Fruit fly (Drosophila melanogaster) whole organism, embryonic: ENCODE measurements around the gene CG10638.

ENCODE experiments used
- B-H2 ChIP-seq: fragments of 200-800 bp; sonication (Bioruptor generic); optimal IDR thresholded peaks from 2 replicates; lab custom pipeline; 2018; ENCODE audit warnings: missing biosample characterization, mild to moderate bottlenecking, missing genetic modification characterization
- BEAF-32 ChIP-seq: fragments of 200-800 bp; sonication (Bioruptor generic); optimal IDR thresholded peaks from 3 replicates; lab custom pipeline; 2017; ENCODE audit warnings: missing biosample characterization, missing genetic modification characterization, mild to moderate bottlenecking, moderate library complexity, missing genetic modification reagents
- CG10267 ChIP-seq: fragments of 200-800 bp; sonication (Bioruptor generic); optimal IDR thresholded peaks from 2 replicates; lab custom pipeline; 2018; ENCODE audit warnings: missing biosample characterization, mild to moderate bottlenecking, missing genetic modification characterization, moderate library complexity
- CG10366 ChIP-seq: fragments of 200-800 bp; sonication (Bioruptor generic); IDR thresholded peaks from 2 replicates; pipeline ENCODE4 v1.3.6; 2022; ENCODE audit warnings: missing biosample characterization, missing genetic modification characterization
- CG11723 ChIP-seq: fragments of 200-800 bp; sonication (Bioruptor generic); optimal IDR thresholded peaks from 2 replicates; lab custom pipeline; 2017; ENCODE audit warnings: missing biosample characterization, mild to moderate bottlenecking, missing genetic modification characterization
- CG13123 ChIP-seq: fragments of 200-800 bp; sonication (Bioruptor generic); optimal IDR thresholded peaks from 2 replicates; lab custom pipeline; 2016; ENCODE audit warnings: missing biosample characterization, missing genetic modification characterization
- CG13296 ChIP-seq: fragments of 200-800 bp; sonication (Bioruptor generic); optimal IDR thresholded peaks from 3 replicates; lab custom pipeline; 2018; ENCODE audit warnings: missing biosample characterization, mild to moderate bottlenecking, missing genetic modification characterization
- CG14965 ChIP-seq: fragments of 200-800 bp; sonication (Bioruptor generic); optimal IDR thresholded peaks from 2 replicates; lab custom pipeline; 2016; ENCODE audit warnings: missing biosample characterization, missing genetic modification characterization, borderline replicate concordance
- CG15011 ChIP-seq: fragments of 200-800 bp; sonication (Bioruptor generic); optimal IDR thresholded peaks from 3 replicates; lab custom pipeline; 2018; ENCODE audit warnings: missing biosample characterization, mild to moderate bottlenecking, missing genetic modification characterization
- CG18476 ChIP-seq: fragments of 200-800 bp; sonication (Bioruptor generic); optimal IDR thresholded peaks from 2 replicates; lab custom pipeline; 2016; ENCODE audit warnings: missing biosample characterization, mild to moderate bottlenecking, missing genetic modification characterization
- CG32772 ChIP-seq: fragments of 200-800 bp; sonication (Bioruptor generic); IDR thresholded peaks from 2 replicates; pipeline ENCODE4 v1.3.6; 2022; ENCODE audit warnings: missing biosample characterization, missing genetic modification characterization
- CG34224 ChIP-seq: fragments of 200-800 bp; sonication (Bioruptor generic); IDR thresholded peaks from 3 replicates; pipeline ENCODE4 v1.3.6; 2022; ENCODE audit warnings: missing biosample characterization, missing genetic modification characterization; ENCODE audit not compliant: partially characterized antibody
- CG3838 ChIP-seq: fragments of 200-800 bp; sonication (Bioruptor generic); optimal IDR thresholded peaks from 3 replicates; lab custom pipeline; 2016; ENCODE audit warnings: missing biosample characterization, missing genetic modification characterization
- CG4424 ChIP-seq: fragments of 200-800 bp; sonication (Bioruptor generic); optimal IDR thresholded peaks from 3 replicates; lab custom pipeline; 2016; ENCODE audit warnings: missing biosample characterization, missing genetic modification characterization
- CG7745 ChIP-seq: fragments of 200-800 bp; sonication (Bioruptor generic); optimal IDR thresholded peaks from 2 replicates; lab custom pipeline; 2018; ENCODE audit warnings: missing biosample characterization, mild to moderate bottlenecking, missing genetic modification characterization, moderate library complexity
- CG8281 ChIP-seq: fragments of 200-800 bp; sonication (Bioruptor generic); optimal IDR thresholded peaks from 2 replicates; lab custom pipeline; 2018; ENCODE audit warnings: missing biosample characterization, mild to moderate bottlenecking, missing genetic modification characterization, moderate library complexity
- CkIIα-i1 ChIP-seq: fragments of 200-800 bp; sonication (Bioruptor generic); IDR thresholded peaks from 2 replicates; pipeline ENCODE4 v1.3.6; 2022; ENCODE audit warnings: missing biosample characterization, missing genetic modification characterization
- D19A ChIP-seq: fragments of 200-800 bp; optimal IDR thresholded peaks from 3 replicates; lab custom pipeline; 2019; ENCODE audit warnings: missing biosample characterization, mild to moderate bottlenecking, missing genetic modification characterization, moderate library complexity
- D19B ChIP-seq: fragments of 200-800 bp; sonication (Bioruptor generic); optimal IDR thresholded peaks from 2 replicates; lab custom pipeline; 2017; ENCODE audit warnings: missing biosample characterization, mild to moderate bottlenecking, missing genetic modification characterization
- Deaf1 ChIP-seq: fragments of 200-800 bp; optimal IDR thresholded peaks from 3 replicates; lab custom pipeline; 2019; ENCODE audit warnings: missing biosample characterization, mild to moderate bottlenecking, missing genetic modification characterization, moderate library complexity
- Dfd ChIP-seq, 2 experiments: fragments of >200 bp; optimal IDR thresholded peaks; 2 replicates each; lab custom pipeline; 2017; ENCODE audit warnings: missing biosample characterization in 2 of 2, missing genetic modification characterization in 2 of 2
- Dll ChIP-seq: fragments of 200-800 bp; sonication (Bioruptor generic); IDR thresholded peaks from 4 replicates; pipeline ENCODE4 v1.3.6; 2022; ENCODE audit warnings: missing biosample characterization, missing genetic modification characterization; ENCODE audit not compliant: partially characterized antibody
- Drgx ChIP-seq: fragments of 200-800 bp; sonication (Bioruptor generic); IDR thresholded peaks from 2 replicates; pipeline ENCODE4 v1.3.6; 2022; ENCODE audit warnings: missing biosample characterization, missing genetic modification characterization
- E2f1 ChIP-seq: fragments of 200-800 bp; sonication (Bioruptor generic); IDR thresholded peaks from 2 replicates; pipeline ENCODE4 v1.3.6; 2022; ENCODE audit warnings: missing biosample characterization, missing genetic modification characterization
- Fer2 ChIP-seq: fragments of 200-800 bp; sonication (Bioruptor generic); optimal IDR thresholded peaks from 2 replicates; lab custom pipeline; 2018; ENCODE audit warnings: missing biosample characterization, mild to moderate bottlenecking, missing genetic modification characterization, moderate library complexity
- Hand ChIP-seq: fragments of 200-800 bp; sonication (Bioruptor generic); optimal IDR thresholded peaks from 2 replicates; lab custom pipeline; 2017; ENCODE audit warnings: mild to moderate bottlenecking, missing biosample characterization, missing genetic modification reagents, missing genetic modification characterization
- HmgZ ChIP-seq: fragments of 200-800 bp; sonication (Bioruptor generic); optimal IDR thresholded peaks from 2 replicates; lab custom pipeline; 2018; ENCODE audit warnings: missing biosample characterization, mild to moderate bottlenecking, missing genetic modification characterization
- PHDP ChIP-seq: fragments of 200-800 bp; sonication (Bioruptor generic); optimal IDR thresholded peaks from 3 replicates; lab custom pipeline; 2018; ENCODE audit warnings: missing biosample characterization, mild to moderate bottlenecking, missing genetic modification characterization, moderate library complexity
- TFAM ChIP-seq: fragments of 200-800 bp; sonication (Bioruptor generic); optimal IDR thresholded peaks from 2 replicates; lab custom pipeline; 2017; ENCODE audit warnings: missing biosample characterization, missing genetic modification characterization, inconsistent platforms
- Taf1 ChIP-seq: fragments of 200-800 bp; sonication (Bioruptor generic); IDR thresholded peaks from 2 replicates; pipeline ENCODE4 v1.3.6; 2022; ENCODE audit warnings: missing biosample characterization, missing genetic modification characterization
- Trl ChIP-seq, 3 experiments: fragments of >200 bp in 2 of 3; fragments of 200-800 bp in 1 of 3; sonication (Bioruptor generic) in 1 of 3; optimal IDR thresholded peaks; 2 replicates in 1 of 3; 3 replicates in 2 of 3; lab custom pipeline; 2016 to 2017; ENCODE audit warnings: missing biosample characterization in 1 of 3, missing genetic modification characterization in 1 of 3
- ase ChIP-seq: fragments of 200-800 bp; sonication (Bioruptor generic); IDR thresholded peaks from 3 replicates; pipeline ENCODE4 v1.3.6; 2022; ENCODE audit warnings: missing biosample characterization, missing genetic modification characterization
- btn ChIP-seq: fragments of 200-800 bp; sonication (Bioruptor generic); optimal IDR thresholded peaks from 2 replicates; lab custom pipeline; 2016; ENCODE audit warnings: missing biosample characterization, missing genetic modification characterization
- crol ChIP-seq: fragments of 200-800 bp; sonication (Bioruptor generic); IDR thresholded peaks from 2 replicates; pipeline ENCODE4 v1.3.6; 2022; ENCODE audit warnings: missing biosample characterization, missing genetic modification characterization
- gcm2 ChIP-seq: fragments of 200-800 bp; sonication (Bioruptor generic); optimal IDR thresholded peaks from 2 replicates; lab custom pipeline; 2016; ENCODE audit warnings: missing biosample characterization, missing genetic modification characterization
- gem ChIP-seq: fragments of 200-800 bp; sonication (Bioruptor generic); optimal IDR thresholded peaks from 2 replicates; lab custom pipeline; 2019; ENCODE audit warnings: missing biosample characterization, mild to moderate bottlenecking, missing genetic modification characterization, moderate library complexity
- lov ChIP-seq, 2 experiments: fragments of 200-800 bp in 1 of 2; fragments of >200 bp in 1 of 2; sonication (Bioruptor generic) in 1 of 2; IDR thresholded peaks in 1 of 2; optimal IDR thresholded peaks in 1 of 2; 2 replicates in 1 of 2; 3 replicates in 1 of 2; pipeline versions ENCODE4 v1.3.6 to Lab custom; 2017 to 2022; ENCODE audit warnings: missing biosample characterization in 1 of 2, missing genetic modification characterization in 1 of 2
- nerfin-2 ChIP-seq: fragments of 200-800 bp; sonication (Bioruptor generic); IDR thresholded peaks from 2 replicates; pipeline ENCODE4 v1.3.6; 2022; ENCODE audit warnings: missing biosample characterization, missing genetic modification characterization; ENCODE audit not compliant: partially characterized antibody
- pfk ChIP-seq: fragments of 200-800 bp; sonication (Bioruptor generic); optimal IDR thresholded peaks from 2 replicates; lab custom pipeline; 2018; ENCODE audit warnings: missing biosample characterization, mild to moderate bottlenecking, missing genetic modification characterization, moderate library complexity
- repo ChIP-seq: fragments of 200-800 bp; sonication (Bioruptor generic); optimal IDR thresholded peaks from 2 replicates; lab custom pipeline; 2016; ENCODE audit warnings: missing biosample characterization, missing genetic modification characterization
- ro ChIP-seq: fragments of 200-800 bp; sonication (Bioruptor generic); IDR thresholded peaks from 2 replicates; pipeline ENCODE4 v1.3.6; 2022; ENCODE audit warnings: missing biosample characterization, missing genetic modification characterization
- sd ChIP-seq: fragments of 200-800 bp; sonication (Bioruptor generic); optimal IDR thresholded peaks from 3 replicates; lab custom pipeline; 2018; ENCODE audit warnings: missing biosample characterization, mild to moderate bottlenecking, missing genetic modification characterization, moderate library complexity
- slp2 ChIP-seq: fragments of 200-800 bp; sonication (Bioruptor generic); optimal IDR thresholded peaks from 2 replicates; lab custom pipeline; 2016; ENCODE audit warnings: missing biosample characterization, missing genetic modification characterization
- so ChIP-seq: fragments of 200-800 bp; sonication (Bioruptor generic); IDR thresholded peaks from 3 replicates; pipeline ENCODE4 v1.3.6; 2022; ENCODE audit warnings: missing biosample characterization, missing genetic modification characterization
- stwl ChIP-seq: fragments of 200-800 bp; sonication (Bioruptor generic); optimal IDR thresholded peaks from 3 replicates; lab custom pipeline; 2018; ENCODE audit warnings: missing biosample characterization, mild to moderate bottlenecking, missing genetic modification characterization, moderate library complexity
- tap ChIP-seq: fragments of 200-800 bp; optimal IDR thresholded peaks from 3 replicates; lab custom pipeline; 2019; ENCODE audit warnings: missing biosample characterization, mild to moderate bottlenecking, missing genetic modification characterization, moderate library complexity
- tin ChIP-seq: fragments of 200-800 bp; sonication (Bioruptor generic); optimal IDR thresholded peaks from 3 replicates; lab custom pipeline; 2016; ENCODE audit warnings: missing biosample characterization, missing genetic modification characterization
- toy ChIP-seq: fragments of 200-800 bp; sonication (Bioruptor generic); IDR thresholded peaks from 2 replicates; pipeline ENCODE4 v1.3.6; 2022; ENCODE audit warnings: missing biosample characterization, missing genetic modification characterization
- yki ChIP-seq: fragments of >200 bp; optimal IDR thresholded peaks from 3 replicates; lab custom pipeline; 2018
- zfh1 ChIP-seq: fragments of 200-800 bp; sonication (Bioruptor generic); IDR thresholded peaks from 3 replicates; pipeline ENCODE4 v1.3.6; 2022; ENCODE audit warnings: missing biosample characterization, missing genetic modification characterization

CG10638 gene

dm6 chr3L:12482917-12483316, 18.2 kb downstream of the CG10638 start (continued):
- no peak for TF ChIP-seq CkIIα-i1 (GFP tag; lab: Robert Waterston, UW)
- TF ChIP-seq crol (GFP tag; lab: Robert Waterston, UW), result no peak
- TF ChIP-seq Hand (GFP tag; lab: Kevin White, UChicago), result peak; percentile 5
- TF ChIP-seq Drgx (GFP tag; lab: Robert Waterston, UW), result peak; percentile 89
- TF ChIP-seq CG11723 (GFP tag; lab: Kevin White, UChicago), result peak; percentile 47
- peak; percentile 27 for TF ChIP-seq Fer2 (tag; lab: Kevin White, UChicago)
- TF ChIP-seq ro (GFP tag; lab: Robert Waterston, UW), result no peak; the same call in 1 of the 2 replicates
- peak; percentile 51 for TF ChIP-seq CG15011
- no peak for TF ChIP-seq CG14965 (GFP tag; lab: Kevin White, UChicago)
- peak; percentile 67 for TF ChIP-seq E2f1 (GFP tag; lab: Robert Waterston, UW)
- peak; percentile 27 for TF ChIP-seq CG3838
- peak; percentile 4 for TF ChIP-seq btn (GFP tag; lab: Kevin White, UChicago)
- no peak for TF ChIP-seq CG7745
- TF ChIP-seq CG13296, result peak; percentile 78
- no peak for TF ChIP-seq stwl (tag; lab: Kevin White, UChicago)
- TF ChIP-seq CG34224 (GFP tag; lab: Robert Waterston, UW), result no peak
- TF ChIP-seq gcm2 (GFP tag; lab: Kevin White, UChicago), result peak; percentile 48
- TF ChIP-seq B-H2 (GFP tag; lab: Kevin White, UChicago), result no peak
- peak; percentile 16 for TF ChIP-seq D19B (GFP tag; lab: Kevin White, UChicago)
- peak; percentile 78 for TF ChIP-seq PHDP (tag; lab: Kevin White, UChicago)
- TF ChIP-seq Trl (optimal IDR thresholded peaks at IDR 0.05; lab: Kevin White, UChicago), result no peak
- peak; percentile 19 for TF ChIP-seq Trl (GFP tag; optimal IDR thresholded peaks at IDR 0.05; lab: Kevin White, UChicago)
- TF ChIP-seq Taf1 (GFP tag; lab: Robert Waterston, UW), result no peak
- TF ChIP-seq TFAM (GFP tag; lab: Kevin White, UChicago), result no peak
- peak; percentile 57 for TF ChIP-seq CG10366 (GFP tag; lab: Robert Waterston, UW)
- peak; percentile 16 for TF ChIP-seq tap (tag; lab: Kevin White, UChicago)
- no peak for TF ChIP-seq sd (tag; lab: Kevin White, UChicago)
- no peak for TF ChIP-seq Dll (GFP tag; lab: Robert Waterston, UW)
- peak; percentile 72; the same call in 2 of the 3 replicates for TF ChIP-seq so (GFP tag; lab: Robert Waterston, UW)
- TF ChIP-seq Deaf1 (tag; lab: Kevin White, UChicago), result peak; percentile 39
- TF ChIP-seq pfk (GFP tag; lab: Kevin White, UChicago), result no peak
- TF ChIP-seq repo (GFP tag; lab: Kevin White, UChicago), result peak; percentile 17
- TF ChIP-seq gem, result peak; percentile 86
- no peak for TF ChIP-seq BEAF-32 (GFP tag; lab: Kevin White, UChicago)
- peak; percentile 72; the same call in 2 of the 3 replicates for TF ChIP-seq ase (GFP tag; lab: Robert Waterston, UW)
- peak; percentile 27 for TF ChIP-seq slp2 (GFP tag; lab: Kevin White, UChicago)
- peak; percentile 43 for TF ChIP-seq CG8281 (tag; lab: Kevin White, UChicago)
- TF ChIP-seq yki (lab: Kevin White, UChicago), result no peak
- peak; percentile 14 for TF ChIP-seq CG10267
- peak; percentile 51 for TF ChIP-seq tin (GFP tag; lab: Kevin White, UChicago)
- no peak for TF ChIP-seq lov (optimal IDR thresholded peaks at IDR 0.05; lab: Kevin White, UChicago)
- no peak for TF ChIP-seq lov (GFP tag; IDR thresholded peaks at IDR 0.05; lab: Robert Waterston, UW)
- no peak for TF ChIP-seq toy
- no peak for TF ChIP-seq nerfin-2 (GFP tag; lab: Robert Waterston, UW)
- peak; percentile 44; the same call in 1 of the 2 replicates for TF ChIP-seq CG32772 (GFP tag; lab: Robert Waterston, UW)
- TF ChIP-seq CG4424, result peak; percentile 76
- TF ChIP-seq CG18476 (GFP tag; lab: Kevin White, UChicago), result peak; percentile 57
- peak; percentile 24 for TF ChIP-seq HmgZ
- TF ChIP-seq CG13123, result peak; percentile 30
- TF ChIP-seq zfh1, result peak; percentile 72; the same call in 2 of the 3 replicates
- TF ChIP-seq Dfd (GFP tag; optimal IDR thresholded peaks at IDR 0.05; lab: Kevin White, UChicago), result peak in 1 of 2 experiments; percentile 1
- TF ChIP-seq D19A (tag; lab: Kevin White, UChicago), result peak; percentile 77
